Worm (Caenorhabditis elegans) whole organism, L4/young adult: ENCODE data around the gene fbxa-137.
"Not testable (repeated sequence)": the region's sequence is repeated elsewhere in the genome, so short reads cannot be mapped to it uniquely, and the experiment has no call there.

Experiments used
- W03F9.2 ChIP-seq: fragments of 150-350 bp; optimal IDR thresholded peaks from 2 replicates; lab custom pipeline; 2014; ENCODE audit warnings: missing biosample characterization, missing genetic modification characterization
- dao-5 ChIP-seq: sonication (generic microtip); optimal IDR thresholded peaks from 2 replicates; lab custom pipeline; 2016; ENCODE audit warnings: missing genotype, missing genetic modification characterization, moderate library complexity, missing compliant biosample characterization
- him-1 ChIP-seq: sonication (generic microtip); optimal IDR thresholded peaks from 2 replicates; lab custom pipeline; 2016; ENCODE audit warnings: missing genotype, missing genetic modification reagents, missing genetic modification characterization, missing compliant biosample characterization

fbxa-137 gene

DNA sequence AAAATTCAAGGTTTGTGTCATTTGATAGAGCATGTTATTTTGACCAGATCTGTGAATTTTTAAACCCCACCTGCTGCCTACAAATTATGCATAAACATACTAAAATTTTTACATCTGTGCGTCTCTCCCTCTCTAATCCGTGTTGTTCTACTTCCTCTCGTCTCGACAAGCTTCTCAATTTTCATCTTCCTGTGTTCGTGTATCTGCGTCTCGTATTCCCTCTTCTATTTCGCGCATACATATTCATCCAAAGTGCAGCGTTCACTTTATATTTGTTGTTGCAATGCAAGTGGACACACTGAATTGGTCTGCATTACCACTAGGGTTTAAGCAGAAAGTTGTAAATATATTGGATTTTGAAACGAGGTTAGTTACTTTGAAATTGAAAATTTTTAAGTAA lies at the start of gene fbxa-137:
fbxa-137 (plus strand) TSS at position 274 of the 400 bp plus-strand sequence.
- TF ChIP-seq W03F9.2 (tag; lab: Kevin White, UChicago) (no peak), dao-5 (tag; lab: Kevin White, UChicago) (no peak), him-1 (no peak)

DNA sequence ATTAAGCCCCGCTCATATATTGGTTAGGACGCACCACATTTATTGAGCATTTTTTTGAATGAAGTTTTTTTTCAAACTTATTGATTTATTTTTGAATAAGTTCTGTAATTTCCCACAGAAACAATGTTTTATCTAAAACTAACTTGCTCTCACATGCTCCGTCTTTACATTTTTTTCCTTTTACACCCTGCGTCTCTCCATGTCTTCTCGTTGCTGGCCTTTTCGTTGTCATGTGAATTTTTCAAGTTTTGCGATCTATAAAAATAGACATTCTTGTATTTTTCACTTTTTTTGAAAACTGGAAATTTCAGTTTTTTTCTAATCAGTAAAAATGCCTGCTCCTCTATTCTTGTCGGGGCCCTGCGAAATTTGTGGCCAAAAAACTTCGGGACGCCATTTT lies 47.7 kb upstream of the fbxa-137 start, which contains the start of gene nhr-134:
nhr-134 (plus strand) TSS at position 312 of the 400 bp plus-strand sequence.
- TF ChIP-seq W03F9.2 (tag; lab: Kevin White, UChicago): no peak
- no peak for TF ChIP-seq dao-5 (tag; lab: Kevin White, UChicago)
- TF ChIP-seq him-1: no peak

DNA sequence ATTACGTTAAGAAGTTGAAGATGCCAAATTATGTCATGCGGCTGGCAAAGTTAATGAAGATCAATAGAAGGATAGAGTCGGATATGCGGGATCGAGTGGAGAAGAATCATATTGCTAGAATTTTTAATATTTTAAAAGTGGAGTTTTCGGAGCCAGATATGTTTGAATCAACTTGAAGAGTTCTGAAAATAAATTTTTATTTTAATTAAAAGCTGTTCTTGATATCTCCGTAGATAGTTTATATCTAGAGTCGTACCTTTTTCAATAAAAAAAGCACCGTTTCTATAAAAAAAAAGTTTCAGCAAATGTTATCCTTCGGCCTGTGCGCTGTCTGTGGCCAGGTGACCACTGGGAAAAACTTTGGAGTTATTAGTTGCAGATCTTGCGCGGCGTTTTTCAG lies 45.4 kb upstream of the fbxa-137 start, which contains the start of gene nhr-96:
nhr-96 (plus strand) TSS at position 301 of the 400 bp plus-strand sequence.
- TF ChIP-seq him-1 (no peak), dao-5 (tag; lab: Kevin White, UChicago) (no peak), W03F9.2 (tag; lab: Kevin White, UChicago) (no peak)

DNA sequence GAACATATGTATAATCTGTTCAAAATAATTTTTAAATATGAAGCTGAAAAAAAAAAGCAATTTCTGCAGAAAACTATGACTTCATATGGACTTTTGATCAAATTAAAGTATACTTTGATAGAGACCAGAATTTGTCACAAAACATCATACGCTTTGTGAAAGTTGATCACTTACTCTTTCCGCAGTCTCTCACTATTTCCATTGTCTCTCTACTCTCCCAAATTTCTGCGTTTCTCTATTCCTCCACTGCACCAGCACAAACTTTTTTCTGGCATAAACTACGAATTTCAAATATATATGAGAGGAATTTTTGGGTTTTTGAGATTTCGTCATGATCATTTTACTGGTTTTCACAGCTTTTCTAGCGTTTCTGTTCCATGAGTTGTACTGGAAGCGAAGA lies 42.8 kb upstream of the fbxa-137 start, which contains the start of gene cyp-33C4:
cyp-33C4 (plus strand) TSS at position 293 of the 400 bp plus-strand sequence.
- TF ChIP-seq him-1: no peak
- no peak for TF ChIP-seq W03F9.2 (tag; lab: Kevin White, UChicago)
- no peak for TF ChIP-seq dao-5 (tag; lab: Kevin White, UChicago)

- TF ChIP-seq dao-5 (tag; lab: Kevin White, UChicago) (no peak), him-1 (no peak), W03F9.2 (tag; lab: Kevin White, UChicago) (no peak)
Measured at ce11 chrV:2238012-2238411, 40.6 kb upstream of the fbxa-137 start.

DNA sequence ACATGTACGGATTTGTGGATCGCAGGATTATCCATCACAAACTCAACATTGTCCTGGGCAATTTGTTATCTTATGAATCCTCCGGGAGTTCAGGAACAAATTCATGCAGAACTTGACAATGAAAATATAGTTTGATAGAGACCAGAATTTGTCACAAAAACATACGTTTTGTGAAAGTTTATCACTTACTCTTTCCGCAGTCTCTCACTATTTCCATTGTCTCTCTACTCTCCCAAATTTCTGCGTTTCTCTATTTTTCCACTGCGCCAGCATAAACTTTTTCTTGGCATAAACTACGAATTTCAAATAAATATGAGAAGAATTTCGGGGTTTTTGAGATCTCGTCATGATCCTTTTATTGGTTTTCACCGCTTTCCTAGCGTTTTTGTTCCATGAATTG lies 36.0 kb upstream of the fbxa-137 start, which contains the start of gene cyp-33C3:
cyp-33C3 (plus strand) TSS at position 149 of the 400 bp plus-strand sequence.
- no peak for TF ChIP-seq W03F9.2 (tag; lab: Kevin White, UChicago)
- TF ChIP-seq dao-5 (tag; lab: Kevin White, UChicago): no peak
- no peak for TF ChIP-seq him-1

- TF ChIP-seq him-1 (no peak), dao-5 (tag; lab: Kevin White, UChicago) (no peak)
Measured at ce11 chrV:2244751-2245150, 33.9 kb upstream of the fbxa-137 start, which contains the start of gene cyp-33C5. TSS of gene cyp-33C5 (plus strand) at chrV:2245004.

- TF ChIP-seq dao-5 (tag; lab: Kevin White, UChicago): no peak
- no peak for TF ChIP-seq W03F9.2 (tag; lab: Kevin White, UChicago)
- no peak for TF ChIP-seq him-1
Measured at ce11 chrV:2249310-2249709, 29.3 kb upstream of the fbxa-137 start, which contains the start of gene cyp-33C6. TSS of gene cyp-33C6 (minus strand) at chrV:2249410.

- TF ChIP-seq W03F9.2 (tag; lab: Kevin White, UChicago) (no peak), him-1 (no peak), dao-5 (tag; lab: Kevin White, UChicago) (no peak)
Measured at ce11 chrV:2250126-2250590, 28.5 kb upstream of the fbxa-137 start, which contains the start of gene cyp-33C7. TSS of gene cyp-33C7 (plus strand) at chrV:2250540.

DNA sequence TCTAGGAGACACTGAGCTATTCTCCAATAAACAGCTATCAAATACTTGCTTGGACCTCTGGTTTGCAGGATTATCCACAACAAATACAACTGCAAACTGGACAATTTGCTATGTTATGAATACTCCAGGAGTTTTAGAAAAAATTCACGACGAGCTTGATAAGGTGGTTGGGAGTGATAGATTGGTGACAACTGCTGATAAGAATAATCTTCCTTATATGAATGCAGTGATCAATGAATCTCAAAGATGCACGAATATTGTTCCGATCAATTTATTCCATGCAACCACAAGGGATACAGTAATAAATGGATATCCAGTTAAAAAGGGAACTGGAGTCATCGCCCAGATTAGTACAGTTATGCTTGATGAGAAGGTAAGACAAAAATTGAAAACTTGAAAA lies 26.8 kb upstream of the fbxa-137 start:
- TF ChIP-seq dao-5 (tag; lab: Kevin White, UChicago): no peak
- TF ChIP-seq him-1: no peak
- no peak for TF ChIP-seq W03F9.2 (tag; lab: Kevin White, UChicago)

ce11 chrV:2254553-2255124 lies 24.0 kb upstream of the fbxa-137 start, which contains the start of gene str-253:
TSS of gene str-253 (minus strand) at chrV:2254603.
- TF ChIP-seq dao-5 (tag; lab: Kevin White, UChicago) (no peak), W03F9.2 (tag; lab: Kevin White, UChicago) (no peak), him-1 (no peak)

ce11 chrV:2255191-2255590 lies 23.4 kb upstream of the fbxa-137 start, which contains the start of gene F41B5.1:
TSS of gene F41B5.1 (plus strand) at chrV:2255533.
- TF ChIP-seq him-1; dao-5 (tag; lab: Kevin White, UChicago); W03F9.2 (tag; lab: Kevin White, UChicago): not testable (repeated sequence)

ce11 chrV:2259750-2260149 lies 18.9 kb upstream of the fbxa-137 start, which contains the start of gene nhr-182:
TSS of gene nhr-182 (minus strand) at chrV:2259927.
- TF ChIP-seq him-1 (no peak), dao-5 (tag; lab: Kevin White, UChicago) (no peak), W03F9.2 (tag; lab: Kevin White, UChicago) (no peak)

- TF ChIP-seq W03F9.2 (tag; lab: Kevin White, UChicago) (no peak), dao-5 (tag; lab: Kevin White, UChicago) (no peak), him-1 (no peak)
Measured at ce11 chrV:2260660-2261059, 18.0 kb upstream of the fbxa-137 start, which contains the start of gene F41B5.12. TSS of gene F41B5.12 (plus strand) at chrV:2260960.
